Worm (Caenorhabditis elegans) whole organism, young adult: ENCODE data around the gene srj-27.

ENCODE experiments used
- D2030.7 ChIP-seq: fragments of 200-800 bp; sonication (Bioruptor generic); IDR thresholded peaks from 2 replicates; pipeline ENCODE4 v1.3.6; 2022; ENCODE audit warnings: missing genetic modification reagents, missing genetic modification characterization, missing compliant biosample characterization
- F23B12.7 ChIP-seq: sonication (generic microtip); optimal IDR thresholded peaks from 2 replicates; lab custom pipeline; 2017; ENCODE audit warnings: missing genetic modification characterization, mild to moderate bottlenecking, missing compliant biosample characterization, antibody characterized with exemption, moderate library complexity; ENCODE audit not compliant: insufficient read depth
- F49E8.2 ChIP-seq: sonication (generic microtip); optimal IDR thresholded peaks from 3 replicates; lab custom pipeline; 2017; ENCODE audit warnings: missing genetic modification characterization, mild to moderate bottlenecking, missing compliant biosample characterization, antibody characterized with exemption, moderate library complexity; ENCODE audit not compliant: insufficient read depth
- ZK185.1 ChIP-seq: sonication (generic microtip); optimal IDR thresholded peaks from 2 replicates; lab custom pipeline; 2016; ENCODE audit warnings: mild to moderate bottlenecking, missing genetic modification characterization, missing compliant biosample characterization; ENCODE audit not compliant: poor library complexity, severe bottlenecking
- attf-5 ChIP-seq: fragments of 200-800 bp; sonication (Bioruptor generic); optimal IDR thresholded peaks from 2 replicates; lab custom pipeline; 2018; ENCODE audit warnings: mild to moderate bottlenecking, missing genetic modification characterization, missing compliant biosample characterization
- ceh-79 ChIP-seq: sonication (generic microtip); optimal IDR thresholded peaks from 2 replicates; lab custom pipeline; 2017; ENCODE audit warnings: mild to moderate bottlenecking, missing genetic modification characterization, missing compliant biosample characterization
- ceh-91 ChIP-seq: fragments of 200-800 bp; sonication (Bioruptor generic); IDR thresholded peaks from 2 replicates; pipeline ENCODE4 v1.3.6; 2022; ENCODE audit warnings: missing genetic modification reagents, missing genetic modification characterization, missing compliant biosample characterization
- die-1 ChIP-seq: sonication (generic microtip); optimal IDR thresholded peaks from 2 replicates; lab custom pipeline; 2016; ENCODE audit warnings: missing genotype, mild to moderate bottlenecking, missing genetic modification characterization, missing compliant biosample characterization
- dox-1 ChIP-seq: fragments of 200-800 bp; sonication (Bioruptor generic); IDR thresholded peaks from 2 replicates; pipeline ENCODE4 v1.3.6; 2022; ENCODE audit warnings: missing genetic modification reagents, missing genetic modification characterization, missing compliant biosample characterization
- dpff-1 ChIP-seq: sonication (generic microtip); optimal IDR thresholded peaks from 2 replicates; lab custom pipeline; 2017; ENCODE audit warnings: mild to moderate bottlenecking, missing genetic modification characterization, missing compliant biosample characterization
- dpl-1 ChIP-seq: fragments of 150-350 bp; optimal IDR thresholded peaks from 2 replicates; lab custom pipeline; 2014; ENCODE audit warnings: missing biosample characterization, missing genetic modification reagents, missing genetic modification characterization
- ekl-4 ChIP-seq: fragments of 200-800 bp; sonication (Bioruptor generic); IDR thresholded peaks from 2 replicates; pipeline ENCODE4 v1.3.6; 2022; ENCODE audit warnings: missing genetic modification reagents, missing genetic modification characterization, missing compliant biosample characterization
- him-1 ChIP-seq: sonication (generic microtip); optimal IDR thresholded peaks from 2 replicates; lab custom pipeline; 2016; ENCODE audit warnings: missing genotype, missing genetic modification reagents, missing genetic modification characterization, missing compliant biosample characterization
- hmg-1.2 ChIP-seq: fragments of 200-800 bp; sonication (Bioruptor generic); IDR thresholded peaks from 2 replicates; pipeline ENCODE4 v1.3.6; 2022; ENCODE audit warnings: missing genetic modification reagents, missing genetic modification characterization, missing compliant biosample characterization
- hrde-1 ChIP-seq: sonication (generic microtip); optimal IDR thresholded peaks from 2 replicates; lab custom pipeline; 2016; ENCODE audit warnings: missing genetic modification characterization, mild to moderate bottlenecking, missing compliant biosample characterization, moderate library complexity, missing genotype, missing genetic modification reagents, borderline replicate concordance
- lin-40 ChIP-seq: sonication (generic microtip); optimal IDR thresholded peaks from 2 replicates; lab custom pipeline; 2016; ENCODE audit warnings: missing genetic modification characterization, mild to moderate bottlenecking, missing compliant biosample characterization, missing genotype, missing genetic modification reagents
- lin-54 ChIP-seq: fragments of 200-800 bp; sonication (Bioruptor generic); optimal IDR thresholded peaks from 2 replicates; lab custom pipeline; 2018; ENCODE audit warnings: mild to moderate bottlenecking, missing genetic modification characterization, missing compliant biosample characterization
- lsy-27 ChIP-seq: sonication (generic microtip); optimal IDR thresholded peaks from 2 replicates; lab custom pipeline; 2017; ENCODE audit warnings: missing genetic modification characterization, mild to moderate bottlenecking, missing compliant biosample characterization, antibody characterized with exemption, missing genotype, borderline replicate concordance; ENCODE audit not compliant: insufficient read depth
- mcd-1 ChIP-seq: fragments of 200-800 bp; sonication (Bioruptor generic); IDR thresholded peaks from 2 replicates; pipeline ENCODE4 v1.3.6; 2022; ENCODE audit warnings: missing genetic modification reagents, missing genetic modification characterization, missing compliant biosample characterization
- mel-28 ChIP-seq: sonication (generic microtip); optimal IDR thresholded peaks from 2 replicates; lab custom pipeline; 2016; ENCODE audit warnings: borderline replicate concordance, mild to moderate bottlenecking, missing genetic modification characterization, missing compliant biosample characterization
- mes-4 ChIP-seq: sonication (generic microtip); optimal IDR thresholded peaks from 2 replicates; lab custom pipeline; 2016; ENCODE audit warnings: missing genotype, missing genetic modification characterization, missing compliant biosample characterization
- nfya-1 ChIP-seq: sonication (generic microtip); optimal IDR thresholded peaks from 2 replicates; lab custom pipeline; 2017; ENCODE audit warnings: antibody characterized with exemption, missing compliant biosample characterization, missing genetic modification characterization, borderline replicate concordance; ENCODE audit not compliant: insufficient read depth
- nhr-120 ChIP-seq: fragments of 200-800 bp; sonication (Bioruptor generic); IDR thresholded peaks from 2 replicates; pipeline ENCODE4 v1.3.6; 2022; ENCODE audit warnings: missing genetic modification characterization, missing compliant biosample characterization
- nhr-80 ChIP-seq: sonication (generic microtip); optimal IDR thresholded peaks from 2 replicates; lab custom pipeline; 2016; ENCODE audit warnings: missing genetic modification characterization, missing compliant biosample characterization
- nhr-90 ChIP-seq: sonication (generic microtip); optimal IDR thresholded peaks from 2 replicates; lab custom pipeline; 2016; ENCODE audit warnings: missing genotype, mild to moderate bottlenecking, missing genetic modification characterization, missing compliant biosample characterization
- rpc-1 ChIP-seq, 2 experiments: fragments of 150-350 bp in 1 of 2; sonication (generic microtip) in 1 of 2; optimal IDR thresholded peaks; 2 replicates each; lab custom pipeline; 2014 to 2018; ENCODE audit warnings: missing biosample characterization in 1 of 2, missing genetic modification characterization in 1 of 2, missing genetic modification reagents in 1 of 2, missing genotype in 1 of 2
- sdz-38 ChIP-seq: sonication (generic microtip); optimal IDR thresholded peaks from 2 replicates; lab custom pipeline; 2016; ENCODE audit warnings: missing genotype, missing genetic modification characterization, missing compliant biosample characterization
- snpc-4 ChIP-seq, 5 experiments: fragments of 150-350 bp in 1 of 5; sonication (generic microtip) in 4 of 5; optimal IDR thresholded peaks; 2 replicates each; lab custom pipeline; 2014 to 2018; ENCODE audit warnings: missing genetic modification characterization in 5 of 5, missing biosample characterization in 3 of 5, antibody characterized with exemption in 2 of 5, mild to moderate bottlenecking in 2 of 5, missing compliant biosample characterization in 2 of 5, missing genotype in 2 of 5, moderate library complexity in 2 of 5, missing genetic modification reagents in 1 of 5
- tlf-1 ChIP-seq: fragments of 200-800 bp; sonication (Bioruptor generic); optimal IDR thresholded peaks from 2 replicates; lab custom pipeline; 2018; ENCODE audit warnings: mild to moderate bottlenecking, missing genetic modification characterization, missing compliant biosample characterization
- unc-130 ChIP-seq: sonication (generic microtip); optimal IDR thresholded peaks from 2 replicates; lab custom pipeline; 2016; ENCODE audit warnings: missing genetic modification reagents, missing genetic modification characterization, missing compliant biosample characterization
- unc-62 ChIP-seq: fragments of 150-350 bp; optimal IDR thresholded peaks from 2 replicates; lab custom pipeline; 2014; ENCODE audit warnings: missing biosample characterization, missing genetic modification reagents, missing genetic modification characterization
- zim-3 ChIP-seq: sonication (generic microtip); optimal IDR thresholded peaks from 2 replicates; lab custom pipeline; 2017; ENCODE audit warnings: mild to moderate bottlenecking, missing genetic modification characterization, moderate library complexity, missing compliant biosample characterization

srj-27 gene

DNA sequence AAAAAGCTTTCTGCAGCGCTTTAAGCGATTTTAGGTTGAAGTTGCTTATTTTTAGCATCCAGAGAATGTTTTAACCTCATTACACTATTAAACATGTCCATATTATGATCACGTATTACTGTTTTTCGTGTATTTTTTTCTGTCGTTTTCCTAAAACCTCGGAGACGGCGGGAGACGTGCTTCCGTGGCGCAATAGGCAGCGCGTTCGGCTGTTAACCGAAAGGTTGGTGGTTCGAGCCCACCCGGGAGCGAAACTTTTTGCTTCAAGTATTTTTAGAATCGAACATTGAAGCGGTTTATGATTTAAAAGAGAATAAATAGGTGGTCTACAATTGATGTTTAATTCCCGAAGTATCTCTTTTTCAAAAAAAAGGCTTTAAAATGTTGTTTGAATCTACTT, 29.2 kb upstream of the srj-27 start (continued):
- TF ChIP-seq nhr-90 (peak; percentile 17), ZK185.1 (tag; lab: Kevin White, UChicago) (no peak), die-1 (tag; lab: Kevin White, UChicago) (peak; percentile 41), him-1 (tag; lab: Kevin White, UChicago) (peak; percentile 78), F23B12.7 (tag; lab: Kevin White, UChicago) (peak; percentile 77), tlf-1 (GFP tag; lab: Kevin White, UChicago) (no peak), ceh-91 (no peak), attf-5 (peak; percentile 38), lin-40 (tag; lab: Kevin White, UChicago) (no peak), rpc-1 (optimal IDR thresholded peaks at IDR 0.05; lab: Kevin White, UChicago) (peak; percentile 55), rpc-1 (tag; optimal IDR thresholded peaks at IDR 0.05; lab: Kevin White, UChicago) (peak; percentile 79), D2030.7 (GFP tag; lab: Robert Waterston, UW) (peak; percentile 75), hmg-1.2 (GFP tag; lab: Robert Waterston, UW) (peak; percentile 62; the same call in 1 of the 2 replicates)

- TF ChIP-seq nhr-120 (GFP tag; lab: Robert Waterston, UW) = no peak
- TF ChIP-seq unc-62 (GFP tag; lab: Kevin White, UChicago) = no peak
- no peak for TF ChIP-seq sdz-38 (tag; lab: Kevin White, UChicago)
- TF ChIP-seq mes-4 (tag; lab: Kevin White, UChicago) = no peak
- TF ChIP-seq lsy-27 (tag; lab: Kevin White, UChicago) = no peak
- no peak for TF ChIP-seq ekl-4 (GFP tag; lab: Robert Waterston, UW)
- TF ChIP-seq, all 124 proteins: peak for 0
Observed at ce11 chrV:15153277-15153676, 26.0 kb upstream of the srj-27 start, which contains the start of gene srh-55. Gene srh-55, plus strand, starts transcription at chrV:15153577.

- no peak for TF ChIP-seq mel-28
- TF ChIP-seq dpff-1 (tag; lab: Kevin White, UChicago) = no peak
- no peak for TF ChIP-seq nfya-1 (tag; lab: Kevin White, UChicago)
- TF ChIP-seq D2030.7 (GFP tag; lab: Robert Waterston, UW) = no peak
- TF ChIP-seq unc-130 (GFP tag; lab: Kevin White, UChicago) = no peak
- no peak for TF ChIP-seq dox-1 (GFP tag; lab: Robert Waterston, UW)
- TF ChIP-seq, all 124 proteins: peak for 0
Observed at ce11 chrV:15152010-15152409, 24.7 kb upstream of the srj-27 start.

ce11 chrV:15150661-15151060, 23.3 kb upstream of the srj-27 start, which contains the start of gene T09F5.2:
Gene T09F5.2, plus strand, starts transcription at chrV:15150961.
- TF ChIP-seq ceh-79 (tag; lab: Kevin White, UChicago) (no peak), nhr-90 (no peak), dpl-1 (GFP tag; lab: Kevin White, UChicago) (no peak), snpc-4 (GFP tag; optimal IDR thresholded peaks at IDR 0.05; lab: Kevin White, UChicago) (no peak), snpc-4 (tag; optimal IDR thresholded peaks at IDR 0.05; lab: Kevin White, UChicago) (no peak), F49E8.2 (tag; lab: Kevin White, UChicago) (no peak)

ce11 chrV:15150176-15150575, 22.9 kb upstream of the srj-27 start:
- TF ChIP-seq lin-54 (GFP tag; lab: Kevin White, UChicago) (no peak), tlf-1 (GFP tag; lab: Kevin White, UChicago) (no peak), mcd-1 (no peak), zim-3 (tag; lab: Kevin White, UChicago) (no peak), nhr-80 (no peak), hrde-1 (tag; lab: Kevin White, UChicago) (no peak)
